Worm (Caenorhabditis elegans) whole organism, L4 larva: ENCODE data around the gene fli-1.
A peak's percentile ranks its signal among the peaks of the same experiment; 100 is the strongest.

Experiments used
- F10B5.3 ChIP-seq: sonication (generic microtip); optimal IDR thresholded peaks from 2 replicates; lab custom pipeline; 2016; ENCODE audit warnings: mild to moderate bottlenecking, missing genetic modification characterization, missing compliant biosample characterization
- F44E2.7 ChIP-seq: fragments of 200-800 bp; sonication (Bioruptor generic); IDR thresholded peaks from 2 replicates; pipeline ENCODE4 v2.1.2; 2022; ENCODE audit warnings: missing genetic modification characterization, missing compliant biosample characterization
- F49E8.2 ChIP-seq: sonication (generic microtip); optimal IDR thresholded peaks from 2 replicates; lab custom pipeline; 2016; ENCODE audit warnings: missing compliant biosample characterization, mild to moderate bottlenecking, missing genetic modification characterization, borderline replicate concordance
- R02D3.7 ChIP-seq: fragments of 150-350 bp; sonication (generic microtip); optimal IDR thresholded peaks from 3 replicates; lab custom pipeline; 2014; ENCODE audit warnings: missing biosample characterization, missing genetic modification characterization
- Y75B8A.6 ChIP-seq: fragments of 200-800 bp; sonication (Bioruptor generic); IDR thresholded peaks from 2 replicates; pipeline ENCODE4 v1.3.6; 2022; ENCODE audit warnings: missing genetic modification reagents, missing genetic modification characterization, missing compliant biosample characterization
- ZK337.2 ChIP-seq: fragments of 200-800 bp; sonication (Bioruptor generic); IDR thresholded peaks from 2 replicates; pipeline ENCODE4 v1.3.6; 2022; ENCODE audit warnings: missing genetic modification reagents, missing genetic modification characterization, missing compliant biosample characterization
- ZK546.5 ChIP-seq, 2 experiments: sonication (generic microtip); optimal IDR thresholded peaks; 2 replicates each; lab custom pipeline; 2017; ENCODE audit warnings: missing biosample characterization in 2 of 2, missing genetic modification characterization in 2 of 2
- ama-1 ChIP-seq: fragments of 150-350 bp; optimal IDR thresholded peaks from 2 replicates; lab custom pipeline; 2014; ENCODE audit warnings: inconsistent platforms, mixed read lengths
- ceh-28 ChIP-seq: fragments of 150-350 bp; optimal IDR thresholded peaks from 2 replicates; lab custom pipeline; 2014; ENCODE audit warnings: missing biosample characterization, missing genetic modification reagents, missing genetic modification characterization
- ceh-32 ChIP-seq: sonication (generic microtip); optimal IDR thresholded peaks from 2 replicates; lab custom pipeline; 2016; ENCODE audit warnings: mild to moderate bottlenecking, missing genetic modification characterization, missing compliant biosample characterization; ENCODE audit not compliant: poor library complexity
- ceh-82 ChIP-seq: sonication (generic microtip); optimal IDR thresholded peaks from 2 replicates; lab custom pipeline; 2017; ENCODE audit warnings: missing biosample characterization, missing genetic modification characterization
- daf-12 ChIP-seq: fragments of 150-350 bp; optimal IDR thresholded peaks from 2 replicates; lab custom pipeline; 2014; ENCODE audit warnings: missing biosample characterization, missing genetic modification reagents, missing genetic modification characterization
- daf-16 ChIP-seq, 3 experiments: sonication (generic microtip); optimal IDR thresholded peaks; 2 replicates each; lab custom pipeline; 2016 to 2017; ENCODE audit warnings: missing genetic modification characterization in 3 of 3, missing genetic modification reagents in 3 of 3, mild to moderate bottlenecking in 2 of 3, missing compliant biosample characterization in 2 of 3, missing biosample characterization in 1 of 3, moderate library complexity in 1 of 3
- daf-8 ChIP-seq: fragments of 200-800 bp; sonication (Bioruptor generic); IDR thresholded peaks from 2 replicates; pipeline ENCODE4 v1.3.6; 2022; ENCODE audit warnings: missing genetic modification characterization, missing compliant biosample characterization
- dmd-8 ChIP-seq: fragments of 200-800 bp; sonication (Bioruptor generic); IDR thresholded peaks from 2 replicates; pipeline ENCODE4 v1.3.6; 2022; ENCODE audit warnings: missing genetic modification characterization, missing compliant biosample characterization
- dmd-9 ChIP-seq: fragments of 200-800 bp; sonication (Bioruptor generic); IDR thresholded peaks from 2 replicates; pipeline ENCODE4 v1.3.6; 2022; ENCODE audit warnings: missing genetic modification reagents, missing genetic modification characterization, missing compliant biosample characterization
- duxl-1 ChIP-seq: sonication (generic microtip); optimal IDR thresholded peaks from 2 replicates; lab custom pipeline; 2016; ENCODE audit warnings: mild to moderate bottlenecking, missing genetic modification characterization, moderate library complexity, missing compliant biosample characterization; ENCODE audit not compliant: poor library complexity
- dve-1 ChIP-seq: sonication (generic microtip); optimal IDR thresholded peaks from 2 replicates; lab custom pipeline; 2017; ENCODE audit warnings: antibody characterized with exemption, mild to moderate bottlenecking, missing genetic modification characterization, missing compliant biosample characterization; ENCODE audit not compliant: insufficient read depth
- egl-43 ChIP-seq: fragments of 200-800 bp; sonication (Bioruptor generic); IDR thresholded peaks from 2 replicates; pipeline ENCODE4 v1.3.6; 2022; ENCODE audit warnings: missing genetic modification reagents, missing genetic modification characterization, missing compliant biosample characterization
- fkh-10 ChIP-seq: fragments of 150-350 bp; optimal IDR thresholded peaks from 2 replicates; lab custom pipeline; 2014; ENCODE audit warnings: missing biosample characterization, missing genetic modification reagents, missing genetic modification characterization
- fos-1 ChIP-seq: fragments of 150-350 bp; optimal IDR thresholded peaks from 2 replicates; lab custom pipeline; 2014; ENCODE audit warnings: missing biosample characterization, missing genetic modification characterization
- hif-1 ChIP-seq, 2 experiments: sonication (generic microtip); optimal IDR thresholded peaks; 2 replicates each; lab custom pipeline; 2016 to 2017; ENCODE audit warnings: missing compliant biosample characterization in 2 of 2, missing genetic modification characterization in 2 of 2, missing genetic modification reagents in 2 of 2, missing genotype in 2 of 2, mild to moderate bottlenecking in 1 of 2
- hlh-11 ChIP-seq: fragments of 200-800 bp; sonication (Bioruptor generic); optimal IDR thresholded peaks from 2 replicates; lab custom pipeline; 2018; ENCODE audit warnings: mild to moderate bottlenecking, missing genetic modification characterization, missing compliant biosample characterization
- hlh-30 ChIP-seq: sonication (generic microtip); optimal IDR thresholded peaks from 2 replicates; lab custom pipeline; 2017; ENCODE audit warnings: antibody characterized with exemption, mild to moderate bottlenecking, missing genetic modification characterization, missing compliant biosample characterization; ENCODE audit not compliant: insufficient read depth
- hmg-1.1 ChIP-seq: fragments of 200-800 bp; sonication (Bioruptor generic); IDR thresholded peaks from 2 replicates; pipeline ENCODE4 v1.3.6; 2022; ENCODE audit warnings: missing genetic modification reagents, missing genetic modification characterization, missing compliant biosample characterization
- lim-7 ChIP-seq: fragments of 200-800 bp; sonication (Bioruptor generic); IDR thresholded peaks from 2 replicates; pipeline ENCODE4 v1.3.6; 2022; ENCODE audit warnings: missing genetic modification characterization, missing compliant biosample characterization
- lin-13 ChIP-seq: fragments of 150-350 bp; optimal IDR thresholded peaks from 2 replicates; lab custom pipeline; 2014; ENCODE audit warnings: missing biosample characterization, missing genetic modification reagents, missing genetic modification characterization
- lin-15B ChIP-seq: fragments of 150-350 bp; sonication (generic microtip); optimal IDR thresholded peaks from 3 replicates; lab custom pipeline; 2014; ENCODE audit warnings: missing biosample characterization, missing genetic modification characterization
- lin-29 ChIP-seq: fragments of 200-800 bp; sonication (Bioruptor generic); IDR thresholded peaks from 2 replicates; pipeline ENCODE4 v1.3.6; 2022; ENCODE audit warnings: missing genetic modification reagents, missing genetic modification characterization, missing compliant biosample characterization
- lin-38 ChIP-seq: fragments of 200-800 bp; sonication (Bioruptor generic); IDR thresholded peaks from 2 replicates; pipeline ENCODE4 v1.3.6; 2022; ENCODE audit warnings: missing genetic modification reagents, missing genetic modification characterization, missing compliant biosample characterization
- lsy-2 ChIP-seq, 2 experiments: fragments of 150-350 bp in 1 of 2; sonication (generic microtip) in 1 of 2; optimal IDR thresholded peaks; 2 replicates each; lab custom pipeline; 2014 to 2017; ENCODE audit warnings: missing biosample characterization in 2 of 2, missing genetic modification characterization in 2 of 2
- mes-2 ChIP-seq: sonication (generic microtip); optimal IDR thresholded peaks from 2 replicates; lab custom pipeline; 2016; ENCODE audit warnings: missing genotype, mild to moderate bottlenecking, missing genetic modification characterization, missing compliant biosample characterization; ENCODE audit not compliant: poor library complexity, severe bottlenecking
- nhr-10 ChIP-seq: fragments of 150-350 bp; optimal IDR thresholded peaks from 2 replicates; lab custom pipeline; 2014; ENCODE audit warnings: missing biosample characterization, missing genetic modification characterization
- nhr-102 ChIP-seq: sonication (generic microtip); optimal IDR thresholded peaks from 2 replicates; lab custom pipeline; 2016; ENCODE audit warnings: mild to moderate bottlenecking, missing genetic modification characterization, moderate library complexity, missing compliant biosample characterization
- nhr-111 ChIP-seq: fragments of 200-800 bp; sonication (Bioruptor generic); optimal IDR thresholded peaks from 2 replicates; lab custom pipeline; 2018; ENCODE audit warnings: mild to moderate bottlenecking, missing genetic modification characterization, missing compliant biosample characterization
- nhr-237 ChIP-seq: sonication (generic microtip); optimal IDR thresholded peaks from 2 replicates; lab custom pipeline; 2017; ENCODE audit warnings: missing biosample characterization, missing genetic modification characterization
- nhr-41 ChIP-seq: fragments of 200-800 bp; sonication (Bioruptor generic); IDR thresholded peaks from 2 replicates; pipeline ENCODE4 v1.3.6; 2022; ENCODE audit warnings: missing genetic modification reagents, missing genetic modification characterization, missing compliant biosample characterization
- nhr-76 ChIP-seq: fragments of 150-350 bp; optimal IDR thresholded peaks from 2 replicates; lab custom pipeline; 2014; ENCODE audit warnings: missing biosample characterization, missing genetic modification characterization
- nhr-77 ChIP-seq: fragments of 150-350 bp; optimal IDR thresholded peaks from 2 replicates; lab custom pipeline; 2014; ENCODE audit warnings: missing biosample characterization, missing genetic modification characterization
- skn-1 ChIP-seq: fragments of 150-350 bp; optimal IDR thresholded peaks from 2 replicates; lab custom pipeline; 2014; ENCODE audit warnings: missing biosample characterization, missing genetic modification characterization
- spr-3 ChIP-seq: fragments of 200-800 bp; sonication (Bioruptor generic); optimal IDR thresholded peaks from 2 replicates; lab custom pipeline; 2018; ENCODE audit warnings: mild to moderate bottlenecking, missing genetic modification characterization, missing compliant biosample characterization
- tra-1 ChIP-seq: fragments of 200-800 bp; sonication (Bioruptor generic); IDR thresholded peaks from 2 replicates; pipeline ENCODE4 v1.3.6; 2022; ENCODE audit warnings: missing genetic modification reagents, missing genetic modification characterization, missing compliant biosample characterization
- unc-130 ChIP-seq: sonication (generic microtip); optimal IDR thresholded peaks from 2 replicates; lab custom pipeline; 2016; ENCODE audit warnings: missing genetic modification reagents, missing genetic modification characterization, missing compliant biosample characterization
- unc-39 ChIP-seq: sonication (generic microtip); optimal IDR thresholded peaks from 2 replicates; lab custom pipeline; 2017; ENCODE audit warnings: missing biosample characterization, missing genetic modification characterization
- unc-62 ChIP-seq, 3 experiments: fragments of 150-350 bp in 1 of 3; sonication (generic microtip); optimal IDR thresholded peaks in 2 of 3; peaks in 1 of 3; 1 replicate in 1 of 3; 2 replicates in 2 of 3; lab custom pipeline; 2014 to 2017; ENCODE audit warnings: missing biosample characterization in 3 of 3, missing genetic modification characterization in 3 of 3, missing genetic modification reagents in 3 of 3, missing genotype in 1 of 3
- zag-1 ChIP-seq: fragments of 150-350 bp; optimal IDR thresholded peaks from 2 replicates; lab custom pipeline; 2014; ENCODE audit warnings: missing biosample characterization, missing genetic modification characterization
- zip-2 ChIP-seq: fragments of 150-350 bp; optimal IDR thresholded peaks from 2 replicates; lab custom pipeline; 2014; ENCODE audit warnings: missing biosample characterization, missing genetic modification characterization
- ztf-11 ChIP-seq: fragments of 150-350 bp; optimal IDR thresholded peaks from 2 replicates; lab custom pipeline; 2014; ENCODE audit warnings: missing biosample characterization, missing genetic modification characterization

The fli-1 gene

DNA sequence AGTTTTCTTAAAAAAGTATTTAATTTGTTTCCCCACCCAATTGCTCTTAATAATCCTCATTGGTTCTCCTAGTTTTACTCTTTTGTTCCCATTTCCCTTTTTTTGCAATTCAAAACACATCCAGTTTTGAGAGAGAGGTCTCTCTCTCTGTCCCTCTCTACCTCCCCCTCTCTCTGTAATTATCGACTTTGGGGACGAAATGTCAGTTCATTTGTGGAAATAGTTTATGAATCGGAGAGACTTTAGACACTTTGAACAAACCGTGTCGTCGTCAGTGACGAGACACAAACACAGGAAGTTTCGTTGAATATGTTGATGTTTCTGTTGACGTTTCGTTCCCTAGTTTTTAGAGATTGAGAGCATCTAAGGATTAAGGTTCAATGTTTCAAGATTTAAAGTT lies 20.4 kb downstream of the fli-1 start:
- TF ChIP-seq unc-62 (GFP tag; optimal IDR thresholded peaks at IDR 0.05 in 1 of 2; lab: Kevin White, UChicago) (peak in 1 of 2 experiments; percentile 86), unc-62 (tag; optimal IDR thresholded peaks at IDR 0.05; lab: Kevin White, UChicago) (no peak), egl-43 (GFP tag; lab: Robert Waterston, UW) (no peak)

DNA sequence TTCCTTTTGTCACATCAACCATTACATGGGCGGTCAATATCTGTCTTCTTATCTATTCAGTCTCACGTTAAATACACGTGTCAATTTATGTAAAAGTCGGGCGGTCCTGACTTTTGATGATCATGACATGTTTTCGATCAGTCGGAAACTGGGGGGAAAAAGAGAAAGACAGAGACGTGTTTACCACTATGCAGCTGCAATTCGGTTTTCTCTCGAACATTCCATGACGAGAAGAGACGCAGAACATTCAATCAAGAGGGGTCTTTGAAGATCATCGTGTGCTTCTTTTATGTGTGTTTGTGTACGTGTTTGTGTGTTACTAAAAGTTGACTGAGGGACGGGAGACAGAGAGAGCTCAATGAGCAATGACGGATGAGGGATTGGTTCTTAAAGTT lies 25.2 kb downstream of the fli-1 start:
- TF ChIP-seq lin-38 (GFP tag; lab: Robert Waterston, UW) (peak; percentile 49), lsy-2 (tag; optimal IDR thresholded peaks at IDR 0.05; lab: Kevin White, UChicago) (peak; percentile 74 to 87), duxl-1 (tag; lab: Kevin White, UChicago) (no peak), hif-1 (tag; optimal IDR thresholded peaks at IDR 0.05; lab: Kevin White, UChicago) (peak; percentile 88 to 90), nhr-76 (tag; lab: Kevin White, UChicago) (no peak), lim-7 (0 out of 2 replicates have a peak, but pooled peaks have one; percentile 6), hlh-11 (tag; lab: Kevin White, UChicago) (peak; percentile 99), F49E8.2 (tag; lab: Kevin White, UChicago) (no peak), lin-13 (GFP tag; lab: Kevin White, UChicago) (peak; percentile 74), nhr-237 (tag; lab: Kevin White, UChicago) (no peak), nhr-41 (no peak), lin-15B (tag; lab: Kevin White, UChicago) (no peak), dve-1 (tag; lab: Kevin White, UChicago) (peak; percentile 96), unc-39 (tag; lab: Kevin White, UChicago) (no peak), F10B5.3 (tag; lab: Kevin White, UChicago) (no peak), zip-2 (tag; lab: Kevin White, UChicago) (peak; percentile 71), ama-1 (peak; percentile 79), nhr-111 (GFP tag; lab: Kevin White, UChicago) (no peak), hmg-1.1 (GFP tag; lab: Robert Waterston, UW) (peak; percentile 78), hlh-30 (tag; lab: Kevin White, UChicago) (peak; percentile 96), egl-43 (GFP tag; lab: Robert Waterston, UW) (no peak), mes-2 (tag; lab: Kevin White, UChicago) (no peak), daf-16 (GFP tag; optimal IDR thresholded peaks at IDR 0.05; lab: Kevin White, UChicago) (peak; percentile 97 to 99), daf-16 (tag; optimal IDR thresholded peaks at IDR 0.05; lab: Kevin White, UChicago) (peak; percentile 99), dmd-9 (GFP tag; lab: Robert Waterston, UW) (no peak), unc-62 (GFP tag; optimal IDR thresholded peaks at IDR 0.05 in 1 of 2; lab: Kevin White, UChicago) (peak; percentile 45 to 99), unc-62 (tag; optimal IDR thresholded peaks at IDR 0.05; lab: Kevin White, UChicago) (peak; percentile 31), ztf-11 (tag; lab: Kevin White, UChicago) (no peak), skn-1 (tag; lab: Kevin White, UChicago) (peak; percentile 53), lin-29 (GFP tag; lab: Robert Waterston, UW) (no peak), daf-8 (GFP tag; lab: Robert Waterston, UW) (no peak), ceh-82 (tag; lab: Kevin White, UChicago) (no peak), fkh-10 (GFP tag; lab: Kevin White, UChicago) (no peak), ZK337.2 (GFP tag; lab: Robert Waterston, UW) (no peak), zag-1 (no peak), spr-3 (GFP tag; lab: Kevin White, UChicago) (no peak), dmd-8 (no peak), tra-1 (GFP tag; lab: Robert Waterston, UW) (peak; percentile 96), F44E2.7 (no peak), nhr-102 (tag; lab: Kevin White, UChicago) (peak; percentile 94), daf-12 (tag; lab: Kevin White, UChicago) (no peak), R02D3.7 (tag; lab: Kevin White, UChicago) (no peak), fos-1 (no peak), ZK546.5 (tag; optimal IDR thresholded peaks at IDR 0.05; lab: Kevin White, UChicago) (no peak), ceh-32 (no peak), Y75B8A.6 (GFP tag; lab: Robert Waterston, UW) (no peak), nhr-77 (tag; lab: Kevin White, UChicago) (peak; percentile 91), nhr-10 (peak; percentile 80), ceh-28 (tag; lab: Kevin White, UChicago) (peak; percentile 32), unc-130 (GFP tag; lab: Kevin White, UChicago) (no peak)
